Fruit fly (Drosophila melanogaster): ENCODE results near the gene CG32485.
A peak's percentile ranks its signal among the peaks of the same experiment; 100 is the strongest.

Gene CG32485

dm6 chr3L:3052110-3052871, 2.2 kb downstream of the CG32485 start, which contains the start of gene CG1271 (continued):
- TF ChIP-seq prd (optimal IDR thresholded peaks at IDR 0.05) (no peak), prd (GFP tag; IDR thresholded peaks at IDR 0.05) (peak; percentile 66; the same call in 2 of the 3 replicates), CG17802 (tag; optimal IDR thresholded peaks at IDR 0.05) (peak; percentile 5), CG8944 (GFP tag; optimal IDR thresholded peaks at IDR 0.05) (peak; percentile 64), tin (GFP tag; optimal IDR thresholded peaks at IDR 0.05) (peak; percentile 68), Max (GFP tag; optimal IDR thresholded peaks at IDR 0.05) (peak; percentile 72), CG1024 (GFP tag; IDR thresholded peaks at IDR 0.05) (no peak), slbo (GFP tag; IDR thresholded peaks at IDR 0.05) (peak; percentile 72), tna (GFP tag; IDR thresholded peaks at IDR 0.05; ENCODE audit: partially characterized antibody) (no peak), Nf-YB (GFP tag; optimal IDR thresholded peaks at IDR 0.05) (peak; percentile 29), Doc3 (GFP tag; IDR thresholded peaks at IDR 0.05; ENCODE audit: partially characterized antibody) (no peak), CG18619 (GFP tag; optimal IDR thresholded peaks at IDR 0.05) (peak; percentile 62), pum (GFP tag; optimal IDR thresholded peaks at IDR 0.05) (peak; percentile 49), eve (GFP tag; optimal IDR thresholded peaks at IDR 0.05) (no peak), D (optimal IDR thresholded peaks at IDR 0.05) (no peak), D (GFP tag; optimal IDR thresholded peaks at IDR 0.05) (peak; percentile 25), ara (GFP tag; IDR thresholded peaks at IDR 0.05) (no peak), unc-4 (GFP tag; IDR thresholded peaks at IDR 0.05; ENCODE audit: partially characterized antibody) (peak; percentile 51), shn (GFP tag; optimal IDR thresholded peaks at IDR 0.05) (peak; percentile 65), CG2875 (GFP tag; optimal IDR thresholded peaks at IDR 0.05) (no peak), pho (GFP tag; optimal IDR thresholded peaks at IDR 0.05) (peak; percentile 59), crc (GFP tag; optimal IDR thresholded peaks at IDR 0.05) (peak; percentile 44), vnd (GFP tag; IDR thresholded peaks at IDR 0.05; ENCODE audit: partially characterized antibody) (0 out of 3 replicates have a peak, but pooled peaks have one; percentile 30), CG32767 (GFP tag; IDR thresholded peaks at IDR 0.05) (no peak), tx (GFP tag; optimal IDR thresholded peaks at IDR 0.05) (peak; percentile 58), CG8089 (GFP tag; optimal IDR thresholded peaks at IDR 0.05) (peak; percentile 40), CG4404 (GFP tag; IDR thresholded peaks at IDR 0.05) (peak; percentile 29; the same call in 1 of the 2 replicates), Ets97D (GFP tag; optimal IDR thresholded peaks at IDR 0.05) (peak; percentile 71), CG8290 (GFP tag; optimal IDR thresholded peaks at IDR 0.05) (peak; percentile 73), CG8290 (tag; optimal IDR thresholded peaks at IDR 0.05) (peak; percentile 70 to 80), Asciz (GFP tag; optimal IDR thresholded peaks at IDR 0.05) (no peak), CG6654 (GFP tag; optimal IDR thresholded peaks at IDR 0.05) (no peak), Xbp1 (GFP tag; optimal IDR thresholded peaks at IDR 0.05) (peak; percentile 62), CG14667 (GFP tag; IDR thresholded peaks at IDR 0.05) (0 out of 2 replicates have a peak, but pooled peaks have one; percentile 28), CG16779 (GFP tag; IDR thresholded peaks at IDR 0.05) (no peak), CG13624 (GFP tag; optimal IDR thresholded peaks at IDR 0.05) (peak; percentile 82), C15 (GFP tag; IDR thresholded peaks at IDR 0.05) (0 out of 3 replicates have a peak, but pooled peaks have one; percentile 45), CG6813 (GFP tag; optimal IDR thresholded peaks at IDR 0.05) (no peak), CG14014 (GFP tag; IDR thresholded peaks at IDR 0.05) (peak; percentile 66), CG17328 (GFP tag; IDR thresholded peaks at IDR 0.05) (no peak), gcm (GFP tag; optimal IDR thresholded peaks at IDR 0.05) (no peak), bsh (GFP tag; optimal IDR thresholded peaks at IDR 0.05) (peak in 1 of 2 experiments; percentile 14), Poxn (GFP tag; IDR thresholded peaks at IDR 0.05) (no peak), mld (GFP tag; IDR thresholded peaks at IDR 0.05; ENCODE audit: partially characterized antibody) (0 out of 3 replicates have a peak, but pooled peaks have one; percentile 28), yki (optimal IDR thresholded peaks at IDR 0.05) (no peak), CkIIα-i1 (GFP tag; IDR thresholded peaks at IDR 0.05) (no peak), Dip3 (GFP tag; optimal IDR thresholded peaks at IDR 0.05) (peak; percentile 67), Lpt (GFP tag; optimal IDR thresholded peaks at IDR 0.05) (no peak), gsb (GFP tag; IDR thresholded peaks at IDR 0.05) (peak; percentile 26; the same call in 1 of the 2 replicates), ttk (GFP tag; IDR thresholded peaks at IDR 0.05) (peak; percentile 46; the same call in 1 of the 2 replicates)

Data from whole organism, embryonic.